Worm (Caenorhabditis elegans) whole organism, midembryonic: ENCODE results near the gene rars-1.

Source experiments
- T22C8.4 ChIP-seq: fragments of 200-800 bp; sonication (Bioruptor generic); IDR thresholded peaks from 2 replicates; pipeline ENCODE4 v1.3.6; 2022; ENCODE audit warnings: missing genetic modification characterization, missing compliant biosample characterization
- cog-1 ChIP-seq: sonication (generic microtip); optimal IDR thresholded peaks from 2 replicates; lab custom pipeline; 2016; ENCODE audit warnings: missing genetic modification characterization, missing compliant biosample characterization
- flt-1 ChIP-seq: fragments of 200-800 bp; sonication (Bioruptor generic); IDR thresholded peaks from 2 replicates; pipeline ENCODE4 v1.3.6; 2022; ENCODE audit warnings: missing genetic modification characterization, missing compliant biosample characterization
- klf-2 ChIP-seq: fragments of 200-800 bp; sonication (Bioruptor generic); conservative IDR thresholded peaks from 2 replicates; pipeline ENCODE4 v1.3.6; 2022; ENCODE audit warnings: missing genetic modification reagents, missing genetic modification characterization, missing compliant biosample characterization
- med-1 ChIP-seq: sonication (generic microtip); optimal IDR thresholded peaks from 2 replicates; lab custom pipeline; 2017; ENCODE audit warnings: missing genetic modification characterization, mild to moderate bottlenecking, missing compliant biosample characterization, antibody characterized with exemption, missing genetic modification reagents; ENCODE audit not compliant: insufficient read depth
- ref-1 ChIP-seq: fragments of 200-800 bp; sonication (Bioruptor generic); conservative IDR thresholded peaks from 2 replicates; pipeline ENCODE4 v1.3.6; 2022; ENCODE audit warnings: missing genetic modification reagents, missing genetic modification characterization, missing compliant biosample characterization
- tab-1 ChIP-seq: fragments of 200-800 bp; sonication (Bioruptor generic); IDR thresholded peaks from 2 replicates; pipeline ENCODE4 v1.3.6; 2022; ENCODE audit warnings: missing genetic modification characterization, missing compliant biosample characterization
- ztf-23 ChIP-seq: fragments of 200-800 bp; sonication (Bioruptor generic); IDR thresholded peaks from 2 replicates; pipeline ENCODE4 v1.3.6; 2022; ENCODE audit warnings: missing genetic modification reagents, missing genetic modification characterization, missing compliant biosample characterization
- ztf-29 ChIP-seq: fragments of 200-800 bp; sonication (Bioruptor generic); IDR thresholded peaks from 2 replicates; pipeline ENCODE4 v1.3.6; 2022; ENCODE audit warnings: missing genetic modification reagents, missing genetic modification characterization, missing compliant biosample characterization

Gene rars-1

ce11 chrIII:4866762-4867161 lies 50.2 kb downstream of the rars-1 start, which contains the start of gene C35D10.17:
Gene C35D10.17, plus strand, starts transcription at chrIII:4867062.
- TF ChIP-seq ref-1 (GFP tag; lab: Robert Waterston, UW) (no peak), T22C8.4 (GFP tag; lab: Robert Waterston, UW) (no peak), cog-1 (tag; lab: Kevin White, UChicago) (no peak), klf-2 (no peak), flt-1 (GFP tag; lab: Robert Waterston, UW) (no peak), ztf-29 (GFP tag; lab: Robert Waterston, UW) (no peak), med-1 (no peak), tab-1 (GFP tag; lab: Robert Waterston, UW) (no peak), ztf-23 (GFP tag; lab: Robert Waterston, UW) (no peak)
